Fruit fly (Drosophila melanogaster): ENCODE results near the gene MFS10.

MFS10 gene

DNA sequence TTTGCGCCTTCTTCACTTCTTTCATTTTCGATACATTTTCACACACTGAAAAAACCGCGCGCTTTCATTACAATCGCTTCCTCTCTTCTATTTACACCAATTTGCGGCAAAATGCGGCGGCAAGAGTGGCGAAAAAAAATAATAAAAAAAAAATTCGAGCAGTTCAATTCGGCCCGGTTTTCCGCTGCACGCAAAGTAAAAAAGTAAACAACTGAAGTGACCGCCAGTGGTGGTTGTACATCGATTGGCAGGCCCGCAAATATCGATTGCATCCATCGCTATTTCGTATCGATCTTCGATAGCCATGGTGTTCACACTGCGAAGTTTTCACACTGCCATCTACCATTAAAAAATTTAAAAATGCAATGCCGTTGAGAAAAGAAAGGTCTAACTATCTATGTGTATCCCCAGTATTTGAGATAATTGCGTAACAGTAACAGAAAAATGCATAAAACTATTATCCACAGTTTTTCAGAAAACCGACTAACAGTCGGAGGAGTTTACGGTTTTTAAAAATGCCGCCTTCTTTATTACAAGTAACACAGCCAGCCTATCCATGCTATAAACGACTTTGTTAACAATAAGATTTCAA, 16.5 kb upstream of the MFS10 start, which contains the start of gene Chpf (continued):
- peak; percentile 59; the same call in 1 of the 2 replicates for TF ChIP-seq sna (GFP tag; IDR thresholded peaks at IDR 0.05; ENCODE audit: partially characterized antibody)
- no peak for TF ChIP-seq CG6654 (GFP tag; optimal IDR thresholded peaks at IDR 0.05)
- peak; percentile 92 for TF ChIP-seq CG6791 (GFP tag; IDR thresholded peaks at IDR 0.05; ENCODE audit: partially characterized antibody)
- TF ChIP-seq ranshi (GFP tag; IDR thresholded peaks at IDR 0.05), result no peak
- TF ChIP-seq Mes4 (GFP tag; optimal IDR thresholded peaks at IDR 0.05), result no peak
- peak; percentile 30 for TF ChIP-seq Drgx (GFP tag; IDR thresholded peaks at IDR 0.05)
- TF ChIP-seq Mrtf (GFP tag; IDR thresholded peaks at IDR 0.05), result no peak
- peak; percentile 78 for TF ChIP-seq CG14860 (GFP tag; IDR thresholded peaks at IDR 0.05; ENCODE audit: partially characterized antibody)
- peak; percentile 50; the same call in 1 of the 2 replicates for TF ChIP-seq slbo (GFP tag; IDR thresholded peaks at IDR 0.05)
- TF ChIP-seq Ptx1 (GFP tag; IDR thresholded peaks at IDR 0.05), result peak; percentile 32; the same call in 1 of the 2 replicates
- peak; percentile 87 for TF ChIP-seq amos (GFP tag; IDR thresholded peaks at IDR 0.05; ENCODE audit: partially characterized antibody)
- no peak for TF ChIP-seq CG4730 (GFP tag; IDR thresholded peaks at IDR 0.05)
- peak; percentile 50; the same call in 1 of the 3 replicates for TF ChIP-seq Doc3 (GFP tag; IDR thresholded peaks at IDR 0.05; ENCODE audit: partially characterized antibody)
- no peak for TF ChIP-seq CG1233 (GFP tag; optimal IDR thresholded peaks at IDR 0.05)
- peak; percentile 3 for TF ChIP-seq CG9797 (GFP tag; optimal IDR thresholded peaks at IDR 0.05)
- TF ChIP-seq prd (optimal IDR thresholded peaks at IDR 0.05), result no peak
- TF ChIP-seq prd (GFP tag; IDR thresholded peaks at IDR 0.05), result peak; percentile 38; the same call in 1 of the 3 replicates
- peak in 1 of 2 experiments; percentile 10 for TF ChIP-seq Trl (optimal IDR thresholded peaks at IDR 0.05)
- TF ChIP-seq Trl (GFP tag; optimal IDR thresholded peaks at IDR 0.05), result no peak
- peak; percentile 46; the same call in 2 of the 3 replicates for TF ChIP-seq row (GFP tag; IDR thresholded peaks at IDR 0.05)
- TF ChIP-seq Ets97D (GFP tag; optimal IDR thresholded peaks at IDR 0.05), result peak; percentile 36
- no peak for TF ChIP-seq Hsf (GFP tag; optimal IDR thresholded peaks at IDR 0.05)
- peak; percentile 81 for TF ChIP-seq CG42726 (GFP tag; IDR thresholded peaks at IDR 0.05; ENCODE audit: partially characterized antibody)
- peak; percentile 74; the same call in 3 of the 4 replicates for TF ChIP-seq Dll (GFP tag; IDR thresholded peaks at IDR 0.05; ENCODE audit: partially characterized antibody)
- TF ChIP-seq MBD-R2 (GFP tag; IDR thresholded peaks at IDR 0.05), result no peak
- TF ChIP-seq CG3163 (GFP tag; optimal IDR thresholded peaks at IDR 0.05), result no peak
- TF ChIP-seq Hr39 (optimal IDR thresholded peaks at IDR 0.05), result no peak
- no peak for TF ChIP-seq jing (GFP tag; optimal IDR thresholded peaks at IDR 0.05)
- no peak for TF ChIP-seq CG11247 (GFP tag; IDR thresholded peaks at IDR 0.05)
- peak; percentile 5 for TF ChIP-seq bab2 (GFP tag; optimal IDR thresholded peaks at IDR 0.05)
- 0 out of 3 replicates have a peak, but pooled peaks have one; percentile 29 for TF ChIP-seq Dbx (GFP tag; IDR thresholded peaks at IDR 0.05)
- TF ChIP-seq Dref (GFP tag; IDR thresholded peaks at IDR 0.05), result peak; percentile 95
- peak; percentile 34 for TF ChIP-seq CHES-1-like (GFP tag; optimal IDR thresholded peaks at IDR 0.05)
- no peak for TF ChIP-seq CG8944 (GFP tag; optimal IDR thresholded peaks at IDR 0.05)
- peak; percentile 83 for TF ChIP-seq ssp (GFP tag; IDR thresholded peaks at IDR 0.05)
- TF ChIP-seq CG17359 (tag; optimal IDR thresholded peaks at IDR 0.05), result peak; percentile 61
- peak; percentile 87 for TF ChIP-seq vnd (GFP tag; IDR thresholded peaks at IDR 0.05; ENCODE audit: partially characterized antibody)
- peak; percentile 51 for TF ChIP-seq sens (GFP tag)
- TF ChIP-seq jumu (GFP tag; optimal IDR thresholded peaks at IDR 0.05), result no peak
- TF ChIP-seq Jarid2 (GFP tag; optimal IDR thresholded peaks at IDR 0.05), result peak; percentile 66
- TF ChIP-seq lbe (GFP tag; optimal IDR thresholded peaks at IDR 0.05), result no peak
- TF ChIP-seq Pdp1 (GFP tag; optimal IDR thresholded peaks at IDR 0.05), result peak in 1 of 2 experiments; percentile 22
- TF ChIP-seq nerfin-2 (GFP tag; IDR thresholded peaks at IDR 0.05; ENCODE audit: partially characterized antibody), result peak; percentile 84
- TF ChIP-seq dpn (GFP tag; optimal IDR thresholded peaks at IDR 0.05), result no peak
- TF ChIP-seq gsb-n (tag; optimal IDR thresholded peaks at IDR 0.05), result no peak
- peak; percentile 84 for TF ChIP-seq Opbp (GFP tag; IDR thresholded peaks at IDR 0.05; ENCODE audit: partially characterized antibody)
- TF ChIP-seq trem (tag; optimal IDR thresholded peaks at IDR 0.05), result peak; percentile 17
- peak; percentile 22 for TF ChIP-seq CG12659 (GFP tag; optimal IDR thresholded peaks at IDR 0.05)
- no peak for TF ChIP-seq eve (GFP tag; optimal IDR thresholded peaks at IDR 0.05)

Data from whole organism, embryonic.